Worm (Caenorhabditis elegans): ENCODE measurements around the gene H12I19.115.

DNA sequence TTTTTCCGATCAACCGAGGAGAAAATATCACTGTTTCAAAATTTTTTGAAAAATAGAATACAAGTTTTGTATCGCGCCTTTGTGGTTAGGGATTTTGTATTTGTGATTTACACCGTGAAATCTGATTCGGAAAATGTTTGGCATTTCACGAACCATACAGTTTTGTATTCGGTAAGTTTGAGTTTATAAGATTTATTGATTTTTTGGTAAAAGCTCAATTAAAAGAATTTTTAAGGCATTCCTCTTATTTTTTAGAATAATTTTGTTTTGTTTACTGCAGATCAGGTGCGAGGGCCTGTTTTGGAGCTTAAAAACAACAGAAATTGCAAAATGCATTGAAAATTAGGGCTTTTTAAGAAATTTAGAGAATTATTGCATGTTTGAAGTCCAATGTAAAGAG, 5.7 kb upstream of the H12I19.115 start:
- no peak for TF ChIP-seq ref-1 (GFP tag; conservative IDR thresholded peaks at IDR 0.05)
- no peak for TF ChIP-seq tab-1 (GFP tag; IDR thresholded peaks at IDR 0.05)
- no peak for TF ChIP-seq ztf-29 (GFP tag; IDR thresholded peaks at IDR 0.05)
- TF ChIP-seq ztf-23 (GFP tag; IDR thresholded peaks at IDR 0.05): no peak

Measured in whole organism, midembryonic.